Fruit fly (Drosophila melanogaster) whole organism, embryonic: Measurements from ENCODE around the gene CG10214.

Experiments
- CG10147 ChIP-seq: fragments of 200-800 bp; sonication (Bioruptor generic); optimal IDR thresholded peaks from 2 replicates; lab custom pipeline; 2019; ENCODE audit warnings: missing biosample characterization, mild to moderate bottlenecking, missing genetic modification characterization, moderate library complexity
- CG1024 ChIP-seq: fragments of 200-800 bp; sonication (Bioruptor generic); IDR thresholded peaks from 2 replicates; pipeline ENCODE4 v1.3.6; 2022; ENCODE audit warnings: missing biosample characterization, missing genetic modification characterization
- CG11085 ChIP-seq: fragments of 200-800 bp; sonication (Bioruptor generic); IDR thresholded peaks from 2 replicates; pipeline ENCODE4 v1.3.6; 2022; ENCODE audit warnings: missing biosample characterization, missing genetic modification characterization
- CG11723 ChIP-seq: fragments of 200-800 bp; sonication (Bioruptor generic); optimal IDR thresholded peaks from 2 replicates; lab custom pipeline; 2017; ENCODE audit warnings: missing biosample characterization, mild to moderate bottlenecking, missing genetic modification characterization
- CG12155 ChIP-seq: fragments of 200-800 bp; sonication (Bioruptor generic); optimal IDR thresholded peaks from 3 replicates; lab custom pipeline; 2016; ENCODE audit warnings: missing biosample characterization, missing genetic modification characterization
- CG12219 ChIP-seq: fragments of 200-800 bp; sonication (Bioruptor generic); optimal IDR thresholded peaks from 3 replicates; lab custom pipeline; 2018; ENCODE audit warnings: missing biosample characterization, mild to moderate bottlenecking, missing genetic modification characterization
- CG12391 ChIP-seq: fragments of 200-800 bp; sonication (Bioruptor generic); optimal IDR thresholded peaks from 3 replicates; lab custom pipeline; 2018; ENCODE audit warnings: missing biosample characterization, mild to moderate bottlenecking, missing genetic modification characterization, moderate library complexity
- CG13424 ChIP-seq: fragments of 200-800 bp; sonication (Bioruptor generic); optimal IDR thresholded peaks from 2 replicates; lab custom pipeline; 2019; ENCODE audit warnings: missing biosample characterization, mild to moderate bottlenecking, missing genetic modification characterization, moderate library complexity
- CG14441 ChIP-seq: fragments of 200-800 bp; sonication (Bioruptor generic); IDR thresholded peaks from 2 replicates; pipeline ENCODE4 v1.3.6; 2022; ENCODE audit warnings: missing biosample characterization, missing genetic modification characterization
- CG14667 ChIP-seq: fragments of 200-800 bp; sonication (Bioruptor generic); IDR thresholded peaks from 2 replicates; pipeline ENCODE4 v1.3.6; 2022; ENCODE audit warnings: missing biosample characterization, missing genetic modification characterization
- CG15269 ChIP-seq: fragments of 200-800 bp; sonication (Bioruptor generic); optimal IDR thresholded peaks from 2 replicates; lab custom pipeline; 2018; ENCODE audit warnings: missing biosample characterization, mild to moderate bottlenecking, missing genetic modification characterization, moderate library complexity
- CG15514 ChIP-seq: fragments of 200-800 bp; sonication (Bioruptor generic); optimal IDR thresholded peaks from 3 replicates; lab custom pipeline; 2017; ENCODE audit warnings: missing biosample characterization, missing genetic modification characterization, mild to moderate bottlenecking, moderate library complexity, missing genetic modification reagents
- CG18476 ChIP-seq: fragments of 200-800 bp; sonication (Bioruptor generic); optimal IDR thresholded peaks from 2 replicates; lab custom pipeline; 2016; ENCODE audit warnings: missing biosample characterization, mild to moderate bottlenecking, missing genetic modification characterization
- CG18599 ChIP-seq: fragments of 200-800 bp; sonication (Bioruptor generic); optimal IDR thresholded peaks from 3 replicates; lab custom pipeline; 2017; ENCODE audit warnings: missing biosample characterization, missing genetic modification characterization, mild to moderate bottlenecking, moderate library complexity, missing genetic modification reagents
- CG2199 ChIP-seq: fragments of 200-800 bp; sonication (Bioruptor generic); IDR thresholded peaks from 3 replicates; pipeline ENCODE4 v1.3.6; 2022; ENCODE audit warnings: missing biosample characterization, missing genetic modification characterization
- CG31224 ChIP-seq: fragments of 200-800 bp; sonication (Bioruptor generic); IDR thresholded peaks from 2 replicates; pipeline ENCODE4 v1.3.6; 2022; ENCODE audit warnings: missing biosample characterization, missing genetic modification characterization
- CG3847 ChIP-seq: fragments of 200-800 bp; sonication (Bioruptor generic); IDR thresholded peaks from 2 replicates; pipeline ENCODE4 v1.3.6; 2022; ENCODE audit warnings: missing biosample characterization, missing genetic modification characterization
- CG6175 ChIP-seq: fragments of 200-800 bp; sonication (Bioruptor generic); IDR thresholded peaks from 3 replicates; pipeline ENCODE4 v1.3.6; 2022; ENCODE audit warnings: missing biosample characterization, missing genetic modification characterization
- CG7987 ChIP-seq: fragments of 200-800 bp; sonication (Bioruptor generic); optimal IDR thresholded peaks from 2 replicates; lab custom pipeline; 2018; ENCODE audit warnings: missing biosample characterization, mild to moderate bottlenecking, missing genetic modification characterization, moderate library complexity
- CG8089 ChIP-seq: fragments of 200-800 bp; sonication (Bioruptor generic); optimal IDR thresholded peaks from 3 replicates; lab custom pipeline; 2016; ENCODE audit warnings: missing biosample characterization, missing genetic modification characterization
- CG9215 ChIP-seq: fragments of 200-800 bp; sonication (Bioruptor generic); IDR thresholded peaks from 2 replicates; pipeline ENCODE4 v1.3.6; 2022; ENCODE audit warnings: missing biosample characterization, missing genetic modification characterization
- CG9817 ChIP-seq: fragments of 200-800 bp; sonication (Bioruptor generic); optimal IDR thresholded peaks from 2 replicates; lab custom pipeline; 2018; ENCODE audit warnings: missing biosample characterization, mild to moderate bottlenecking, missing genetic modification characterization, moderate library complexity
- D19B ChIP-seq: fragments of 200-800 bp; sonication (Bioruptor generic); optimal IDR thresholded peaks from 2 replicates; lab custom pipeline; 2017; ENCODE audit warnings: missing biosample characterization, mild to moderate bottlenecking, missing genetic modification characterization
- Dbx ChIP-seq: fragments of 200-800 bp; sonication (Bioruptor generic); IDR thresholded peaks from 3 replicates; pipeline ENCODE4 v1.3.6; 2022; ENCODE audit warnings: missing biosample characterization, missing genetic modification characterization
- Dek ChIP-seq: fragments of 200-800 bp; sonication (Bioruptor generic); optimal IDR thresholded peaks from 3 replicates; lab custom pipeline; 2019; ENCODE audit warnings: missing biosample characterization, mild to moderate bottlenecking, missing genetic modification characterization, moderate library complexity
- Dll ChIP-seq: fragments of 200-800 bp; sonication (Bioruptor generic); IDR thresholded peaks from 4 replicates; pipeline ENCODE4 v1.3.6; 2022; ENCODE audit warnings: missing biosample characterization, missing genetic modification characterization; ENCODE audit not compliant: partially characterized antibody
- Drgx ChIP-seq: fragments of 200-800 bp; sonication (Bioruptor generic); IDR thresholded peaks from 2 replicates; pipeline ENCODE4 v1.3.6; 2022; ENCODE audit warnings: missing biosample characterization, missing genetic modification characterization
- E2f2 ChIP-seq: fragments of 200-800 bp; sonication (Bioruptor generic); IDR thresholded peaks from 2 replicates; pipeline ENCODE4 v1.3.6; 2022; ENCODE audit warnings: missing biosample characterization, missing genetic modification characterization
- Ets65A ChIP-seq: fragments of 200-800 bp; sonication (Bioruptor generic); peaks from one replicate; lab custom pipeline; 2016; ENCODE audit warnings: missing biosample characterization, missing genetic modification characterization
- HmgD ChIP-seq: fragments of 200-800 bp; sonication (Bioruptor generic); optimal IDR thresholded peaks from 3 replicates; lab custom pipeline; 2016; ENCODE audit warnings: missing biosample characterization, missing genetic modification characterization
- Hmx ChIP-seq: fragments of 200-800 bp; sonication (Bioruptor generic); optimal IDR thresholded peaks from 2 replicates; lab custom pipeline; 2016; ENCODE audit warnings: missing biosample characterization, missing genetic modification characterization
- NFAT ChIP-seq: fragments of 200-800 bp; sonication (Bioruptor generic); IDR thresholded peaks from 2 replicates; pipeline ENCODE4 v1.3.6; 2022; ENCODE audit warnings: missing biosample characterization, missing genetic modification characterization
- Nf-YB ChIP-seq: fragments of 200-800 bp; sonication (Bioruptor generic); optimal IDR thresholded peaks from 3 replicates; lab custom pipeline; 2019; ENCODE audit warnings: missing biosample characterization, mild to moderate bottlenecking, missing genetic modification characterization, moderate library complexity
- Usf ChIP-seq: fragments of 200-800 bp; sonication (Bioruptor generic); optimal IDR thresholded peaks from 2 replicates; lab custom pipeline; 2017; ENCODE audit warnings: missing genotype, missing biosample characterization, missing genetic modification characterization
- bbx ChIP-seq: fragments of 200-800 bp; sonication (Bioruptor generic); IDR thresholded peaks from 2 replicates; pipeline ENCODE4 v1.3.6; 2022; ENCODE audit warnings: missing biosample characterization, missing genetic modification characterization; ENCODE audit not compliant: partially characterized antibody
- br ChIP-seq: fragments of >200 bp; optimal IDR thresholded peaks from 2 replicates; lab custom pipeline; 2017
- chif ChIP-seq, 2 experiments: fragments of 200-800 bp; sonication (Bioruptor generic); optimal IDR thresholded peaks; 3 replicates each; lab custom pipeline; 2016; ENCODE audit warnings: missing biosample characterization in 2 of 2, missing genetic modification characterization in 2 of 2
- eve ChIP-seq, 2 experiments: fragments of >200 bp; optimal IDR thresholded peaks; 2 replicates each; lab custom pipeline; 2017; ENCODE audit warnings: missing biosample characterization in 2 of 2, missing genetic modification characterization in 2 of 2
- exex ChIP-seq: fragments of 200-800 bp; sonication (Bioruptor generic); optimal IDR thresholded peaks from 4 replicates; lab custom pipeline; 2018; ENCODE audit warnings: missing biosample characterization, mild to moderate bottlenecking, missing genetic modification characterization, moderate library complexity
- ftz-f1 ChIP-seq: fragments of 200-800 bp; sonication (Bioruptor generic); optimal IDR thresholded peaks from 2 replicates; lab custom pipeline; 2016; ENCODE audit warnings: missing biosample characterization, missing genetic modification characterization
- gem ChIP-seq: fragments of 200-800 bp; sonication (Bioruptor generic); optimal IDR thresholded peaks from 2 replicates; lab custom pipeline; 2019; ENCODE audit warnings: missing biosample characterization, mild to moderate bottlenecking, missing genetic modification characterization, moderate library complexity
- grau ChIP-seq: fragments of 200-800 bp; optimal IDR thresholded peaks from 3 replicates; lab custom pipeline; 2019; ENCODE audit warnings: missing biosample characterization, mild to moderate bottlenecking, missing genetic modification characterization, moderate library complexity
- hkb ChIP-seq, 2 experiments: fragments of 200-800 bp in 1 of 2; fragments of >200 bp in 1 of 2; sonication (Bioruptor generic) in 1 of 2; IDR thresholded peaks in 1 of 2; optimal IDR thresholded peaks in 1 of 2; 2 replicates each; pipeline versions ENCODE4 v1.3.6 to Lab custom; 2017 to 2022; ENCODE audit warnings: missing biosample characterization in 1 of 2, missing genetic modification characterization in 1 of 2
- mirr ChIP-seq: fragments of 200-800 bp; sonication (Bioruptor generic); optimal IDR thresholded peaks from 3 replicates; lab custom pipeline; 2018; ENCODE audit warnings: missing biosample characterization, mild to moderate bottlenecking, missing genetic modification characterization
- pnt ChIP-seq: fragments of 200-800 bp; sonication (Bioruptor generic); optimal IDR thresholded peaks from 3 replicates; lab custom pipeline; 2016; ENCODE audit warnings: missing biosample characterization, missing genetic modification characterization
- pzg ChIP-seq: fragments of 200-800 bp; sonication (Bioruptor generic); optimal IDR thresholded peaks from 3 replicates; lab custom pipeline; 2018; ENCODE audit warnings: missing biosample characterization, mild to moderate bottlenecking, missing genetic modification characterization, moderate library complexity
- rib ChIP-seq: fragments of 200-800 bp; sonication (Bioruptor generic); IDR thresholded peaks from 2 replicates; pipeline ENCODE4 v1.3.6; 2022; ENCODE audit warnings: missing biosample characterization, missing genetic modification characterization
- sc ChIP-seq, 3 experiments: fragments of >200 bp in 2 of 3; fragments of 200-800 bp in 1 of 3; sonication (Bioruptor generic) in 1 of 3; optimal IDR thresholded peaks; 2 replicates in 2 of 3; 3 replicates in 1 of 3; lab custom pipeline; 2017; ENCODE audit warnings: mild to moderate bottlenecking in 1 of 3, missing biosample characterization in 1 of 3, missing genetic modification characterization in 1 of 3, missing genetic modification reagents in 1 of 3
- sd ChIP-seq: fragments of 200-800 bp; sonication (Bioruptor generic); optimal IDR thresholded peaks from 3 replicates; lab custom pipeline; 2018; ENCODE audit warnings: missing biosample characterization, mild to moderate bottlenecking, missing genetic modification characterization, moderate library complexity
- unpg ChIP-seq: fragments of 200-800 bp; sonication (Bioruptor generic); optimal IDR thresholded peaks from 3 replicates; lab custom pipeline; 2018; ENCODE audit warnings: missing biosample characterization, mild to moderate bottlenecking, missing genetic modification characterization, moderate library complexity

CG10214 gene

DNA sequence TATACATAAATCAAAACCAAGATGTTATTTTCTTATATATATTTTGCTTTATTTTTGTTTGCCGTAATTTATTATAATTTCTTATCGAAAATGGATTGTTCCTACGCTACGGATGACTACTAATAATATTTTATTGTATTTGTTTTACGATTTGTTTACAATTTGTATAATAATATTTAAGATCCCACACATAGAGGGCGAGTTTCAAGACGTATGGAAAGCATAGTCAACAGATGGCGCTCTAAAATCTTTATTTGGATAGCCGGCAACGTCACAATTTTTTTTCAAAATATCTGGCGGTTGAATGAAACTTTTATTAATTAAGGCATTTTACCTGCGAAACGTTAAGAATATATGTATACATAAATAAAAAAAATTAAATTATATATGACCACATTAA is 45.4 kb downstream of the CG10214 start (continued):
- TF ChIP-seq CG9817 (tag; lab: Kevin White, UChicago) (peak; percentile 56), Dbx (GFP tag; lab: Robert Waterston, UW) (no peak), grau (tag; lab: Kevin White, UChicago) (peak; percentile 56), pzg (GFP tag; lab: Kevin White, UChicago) (peak; percentile 20), CG3847 (GFP tag; lab: Robert Waterston, UW) (peak; percentile 65), CG12391 (tag; lab: Kevin White, UChicago) (peak; percentile 43), eve (GFP tag; optimal IDR thresholded peaks at IDR 0.05; lab: Kevin White, UChicago) (peak in 1 of 2 experiments; percentile 31), CG1024 (GFP tag; lab: Robert Waterston, UW) (no peak; the same call in 1 of the 2 replicates), CG9215 (no peak), unpg (GFP tag; lab: Kevin White, UChicago) (peak; percentile 23), E2f2 (GFP tag; lab: Robert Waterston, UW) (peak; percentile 90), bbx (GFP tag; lab: Robert Waterston, UW) (no peak), CG13424 (tag; lab: Kevin White, UChicago) (peak; percentile 33), CG7987 (GFP tag; lab: Kevin White, UChicago) (peak; percentile 34), CG12155 (GFP tag; lab: Kevin White, UChicago) (peak; percentile 1), CG11085 (GFP tag; lab: Robert Waterston, UW) (0 out of 2 replicates have a peak, but pooled peaks have one; percentile 11), chif (GFP tag; optimal IDR thresholded peaks at IDR 0.05; lab: Kevin White, UChicago) (no peak), D19B (GFP tag; lab: Kevin White, UChicago) (no peak), CG11723 (GFP tag; lab: Kevin White, UChicago) (no peak), br (no peak), Usf (no peak), CG18476 (peak; percentile 11), Dll (GFP tag; lab: Robert Waterston, UW) (no peak), CG31224 (GFP tag; lab: Robert Waterston, UW) (no peak), CG2199 (peak; percentile 93), CG15269 (peak; percentile 43), mirr (GFP tag; lab: Kevin White, UChicago) (no peak), Ets65A (peak; percentile 91), sc (optimal IDR thresholded peaks at IDR 0.05; lab: Kevin White, UChicago) (no peak), sc (GFP tag; optimal IDR thresholded peaks at IDR 0.05; lab: Kevin White, UChicago) (no peak), pnt (GFP tag; lab: Kevin White, UChicago) (no peak), CG18599 (GFP tag; lab: Kevin White, UChicago) (no peak), CG10147 (GFP tag; lab: Kevin White, UChicago) (peak; percentile 36), Drgx (GFP tag; lab: Robert Waterston, UW) (no peak), CG15514 (GFP tag; lab: Kevin White, UChicago) (peak; percentile 34), rib (GFP tag; lab: Robert Waterston, UW) (no peak), Nf-YB (GFP tag; lab: Kevin White, UChicago) (no peak), ftz-f1 (GFP tag; lab: Kevin White, UChicago) (no peak), gem (tag; lab: Kevin White, UChicago) (peak; percentile 56), NFAT (GFP tag; lab: Robert Waterston, UW) (peak; percentile 32; the same call in 1 of the 2 replicates), Hmx (GFP tag; lab: Kevin White, UChicago) (no peak), CG6175 (GFP tag; lab: Robert Waterston, UW) (no peak), Dek (tag; lab: Kevin White, UChicago) (peak; percentile 83), sd (tag; lab: Kevin White, UChicago) (peak; percentile 21), exex (peak; percentile 41), hkb (optimal IDR thresholded peaks at IDR 0.05; lab: Kevin White, UChicago) (no peak), hkb (GFP tag; IDR thresholded peaks at IDR 0.05; lab: Robert Waterston, UW) (no peak), CG14441 (GFP tag; lab: Robert Waterston, UW) (0 out of 2 replicates have a peak, but pooled peaks have one; percentile 6), CG8089 (no peak), CG12219 (GFP tag; lab: Kevin White, UChicago) (no peak), HmgD (GFP tag; lab: Kevin White, UChicago) (no peak), CG14667 (GFP tag; lab: Robert Waterston, UW) (no peak)
